Worm (Caenorhabditis elegans) whole organism, L2 larva: ENCODE results near the gene dolk-1.

Experiments used
- C34F6.9 ChIP-seq: fragments of 150-350 bp; optimal IDR thresholded peaks from 2 replicates; lab custom pipeline; 2014; ENCODE audit warnings: missing biosample characterization, missing genetic modification characterization
- F13H6.1 ChIP-seq: sonication (generic microtip); optimal IDR thresholded peaks from 2 replicates; lab custom pipeline; 2016; ENCODE audit warnings: missing genetic modification characterization, missing compliant biosample characterization
- aly-2 ChIP-seq: fragments of 150-350 bp; optimal IDR thresholded peaks from 2 replicates; lab custom pipeline; 2014; ENCODE audit warnings: missing biosample characterization, missing genetic modification characterization
- ama-1 ChIP-seq: fragments of 150-350 bp; optimal IDR thresholded peaks from 2 replicates; lab custom pipeline; 2018; ENCODE audit warnings: inconsistent platforms
- ceh-82 ChIP-seq: fragments of 150-350 bp; optimal IDR thresholded peaks from 2 replicates; lab custom pipeline; 2014; ENCODE audit warnings: missing biosample characterization, missing genetic modification characterization
- crh-2 ChIP-seq: sonication (generic microtip); optimal IDR thresholded peaks from 2 replicates; lab custom pipeline; 2017; ENCODE audit warnings: missing biosample characterization, missing genetic modification characterization
- dmd-4 ChIP-seq: sonication (generic microtip); optimal IDR thresholded peaks from 2 replicates; lab custom pipeline; 2017; ENCODE audit warnings: missing biosample characterization, missing genetic modification characterization
- egl-27 ChIP-seq: sonication (generic microtip); optimal IDR thresholded peaks from 3 replicates; lab custom pipeline; 2017; ENCODE audit warnings: missing biosample characterization, missing genetic modification reagents, missing genetic modification characterization
- elt-1 ChIP-seq: fragments of 150-350 bp; optimal IDR thresholded peaks from 2 replicates; lab custom pipeline; 2014; ENCODE audit warnings: missing biosample characterization, missing genetic modification characterization
- fos-1 ChIP-seq: fragments of 150-350 bp; optimal IDR thresholded peaks from 2 replicates; lab custom pipeline; 2014; ENCODE audit warnings: missing biosample characterization, missing genetic modification characterization
- gmeb-1 ChIP-seq: fragments of 150-350 bp; optimal IDR thresholded peaks from 2 replicates; lab custom pipeline; 2014; ENCODE audit warnings: missing biosample characterization, missing genetic modification characterization
- lin-11 ChIP-seq: fragments of 150-350 bp; sonication (generic microtip); optimal IDR thresholded peaks from 2 replicates; lab custom pipeline; 2014; ENCODE audit warnings: missing biosample characterization, missing genetic modification characterization, inconsistent platforms, mixed read lengths
- lin-13 ChIP-seq: fragments of 150-350 bp; optimal IDR thresholded peaks from 2 replicates; lab custom pipeline; 2014; ENCODE audit warnings: missing biosample characterization, missing genetic modification reagents, missing genetic modification characterization
- lin-39 ChIP-seq: fragments of 150-350 bp; optimal IDR thresholded peaks from 2 replicates; lab custom pipeline; 2014; ENCODE audit warnings: missing biosample characterization, missing genetic modification reagents, missing genetic modification characterization
- lsy-2 ChIP-seq, 2 experiments: fragments of 150-350 bp in 1 of 2; sonication (generic microtip) in 1 of 2; optimal IDR thresholded peaks; 2 replicates each; lab custom pipeline; 2014 to 2017; ENCODE audit warnings: missing biosample characterization in 2 of 2, missing genetic modification characterization in 2 of 2
- mbf-1 ChIP-seq: sonication (generic microtip); optimal IDR thresholded peaks from 2 replicates; lab custom pipeline; 2017; ENCODE audit warnings: missing biosample characterization, missing genetic modification characterization
- mdl-1 ChIP-seq, 2 experiments: fragments of 150-350 bp in 1 of 2; sonication (generic microtip) in 1 of 2; optimal IDR thresholded peaks; 2 replicates each; lab custom pipeline; 2017; ENCODE audit warnings: missing biosample characterization in 2 of 2, missing genetic modification characterization in 2 of 2
- nhr-10 ChIP-seq: sonication (generic microtip); optimal IDR thresholded peaks from 2 replicates; lab custom pipeline; 2017; ENCODE audit warnings: missing biosample characterization, missing genetic modification characterization
- nhr-11 ChIP-seq: fragments of 150-350 bp; optimal IDR thresholded peaks from 2 replicates; lab custom pipeline; 2014; ENCODE audit warnings: missing biosample characterization, missing genetic modification characterization
- nhr-12 ChIP-seq: fragments of 150-350 bp; optimal IDR thresholded peaks from 2 replicates; lab custom pipeline; 2014; ENCODE audit warnings: missing biosample characterization, missing genetic modification characterization
- nhr-21 ChIP-seq: fragments of 150-350 bp; optimal IDR thresholded peaks from 2 replicates; lab custom pipeline; 2014; ENCODE audit warnings: missing biosample characterization, missing genetic modification characterization
- nhr-25 ChIP-seq: fragments of 150-350 bp; sonication (generic microtip); optimal IDR thresholded peaks from 3 replicates; lab custom pipeline; 2014; ENCODE audit warnings: missing biosample characterization, missing genetic modification characterization
- nhr-77 ChIP-seq: fragments of 150-350 bp; optimal IDR thresholded peaks from 2 replicates; lab custom pipeline; 2014; ENCODE audit warnings: missing biosample characterization, missing genetic modification characterization
- peb-1 ChIP-seq: fragments of 150-350 bp; optimal IDR thresholded peaks from 2 replicates; lab custom pipeline; 2014; ENCODE audit warnings: missing biosample characterization, missing genetic modification characterization
- sem-4 ChIP-seq: fragments of 150-350 bp; optimal IDR thresholded peaks from 2 replicates; lab custom pipeline; 2014; ENCODE audit warnings: missing biosample characterization, missing genetic modification reagents, missing genetic modification characterization
- skn-1 ChIP-seq: sonication (generic microtip); optimal IDR thresholded peaks from 2 replicates; lab custom pipeline; 2017; ENCODE audit warnings: missing biosample characterization, missing genetic modification characterization
- sma-9 ChIP-seq, 2 experiments: fragments of 150-350 bp in 1 of 2; sonication (generic microtip) in 1 of 2; optimal IDR thresholded peaks; 2 replicates each; lab custom pipeline; 2014 to 2016; ENCODE audit warnings: missing genetic modification characterization in 2 of 2, mild to moderate bottlenecking in 1 of 2, missing biosample characterization in 1 of 2, missing compliant biosample characterization in 1 of 2, missing genetic modification reagents in 1 of 2, moderate library complexity in 1 of 2
- snpc-4 ChIP-seq: fragments of 150-350 bp; optimal IDR thresholded peaks from 2 replicates; lab custom pipeline; 2014; ENCODE audit warnings: missing biosample characterization, missing genetic modification characterization
- unc-39 ChIP-seq: fragments of 150-350 bp; optimal IDR thresholded peaks from 2 replicates; lab custom pipeline; 2014; ENCODE audit warnings: missing biosample characterization, missing genetic modification characterization
- unc-55 ChIP-seq: fragments of 150-350 bp; sonication (generic microtip); optimal IDR thresholded peaks from 3 replicates; lab custom pipeline; 2014; ENCODE audit warnings: missing biosample characterization, missing genetic modification reagents, missing genetic modification characterization
- unc-62 ChIP-seq: fragments of 150-350 bp; optimal IDR thresholded peaks from 2 replicates; lab custom pipeline; 2014; ENCODE audit warnings: missing biosample characterization, missing genetic modification reagents, missing genetic modification characterization
- ztf-4 ChIP-seq: fragments of 150-350 bp; optimal IDR thresholded peaks from 2 replicates; lab custom pipeline; 2014; ENCODE audit warnings: missing biosample characterization, missing genetic modification characterization

Gene dolk-1

ce11 chrIII:11918247-11918769 lies 15.1 kb downstream of the dolk-1 start, which contains the start of gene znf-593:
Gene znf-593 (minus strand): TSS chrIII:11918719.
- TF ChIP-seq mbf-1 (tag; lab: Kevin White, UChicago) (no peak), nhr-25 (tag; lab: Kevin White, UChicago) (peak; percentile 24), unc-55 (GFP tag; lab: Kevin White, UChicago) (peak; percentile 3), lsy-2 (tag; optimal IDR thresholded peaks at IDR 0.05; lab: Kevin White, UChicago) (peak in 1 of 2 experiments; percentile 34), sem-4 (tag; lab: Kevin White, UChicago) (peak; percentile 29)
- TF ChIP-seq, all 48 proteins: peak for 4

- TF ChIP-seq F13H6.1 (tag; lab: Kevin White, UChicago) (no peak), peb-1 (tag; lab: Kevin White, UChicago) (no peak), unc-62 (GFP tag; lab: Kevin White, UChicago) (no peak), ztf-4 (tag; lab: Kevin White, UChicago) (no peak), lin-39 (tag; lab: Kevin White, UChicago) (no peak), aly-2 (tag; lab: Kevin White, UChicago) (no peak), mdl-1 (tag; optimal IDR thresholded peaks at IDR 0.05; lab: Kevin White, UChicago) (no peak), nhr-21 (tag; lab: Kevin White, UChicago) (no peak), mbf-1 (tag; lab: Kevin White, UChicago) (no peak)
Measured at ce11 chrIII:11917525-11917924, 15.9 kb downstream of the dolk-1 start.

ce11 chrIII:11917090-11917489 lies 16.3 kb downstream of the dolk-1 start:
- TF ChIP-seq peb-1 (tag; lab: Kevin White, UChicago) (no peak), nhr-11 (tag; lab: Kevin White, UChicago) (no peak), ama-1 (lab: Kevin White, UChicago) (no peak), unc-39 (tag; lab: Kevin White, UChicago) (no peak), mdl-1 (tag; optimal IDR thresholded peaks at IDR 0.05; lab: Kevin White, UChicago) (no peak)

DNA sequence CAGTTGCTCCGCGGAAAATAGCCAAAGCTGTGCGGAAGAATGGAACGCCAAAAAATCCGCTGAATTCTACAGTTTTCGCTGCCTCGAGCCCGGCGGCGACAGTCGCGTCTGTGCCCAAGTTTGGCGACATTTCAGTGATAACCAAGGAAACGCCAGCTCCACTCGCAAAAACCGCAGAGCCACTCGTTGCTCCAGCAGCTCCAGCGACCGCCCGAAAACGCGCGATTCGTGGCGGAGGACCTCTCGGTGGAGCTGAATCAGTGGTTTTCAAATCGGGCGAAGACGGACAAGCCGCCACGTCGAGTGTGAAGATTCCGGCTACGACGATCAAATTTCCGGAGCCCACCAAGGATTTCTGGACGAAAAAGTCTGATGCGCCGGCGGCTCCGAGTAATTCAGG lies 17.2 kb downstream of the dolk-1 start:
- TF ChIP-seq aly-2 (tag; lab: Kevin White, UChicago) (no peak), dmd-4 (tag; lab: Kevin White, UChicago) (no peak), unc-55 (GFP tag; lab: Kevin White, UChicago) (no peak), ceh-82 (tag; lab: Kevin White, UChicago) (no peak), nhr-25 (tag; lab: Kevin White, UChicago) (no peak), lsy-2 (tag; optimal IDR thresholded peaks at IDR 0.05; lab: Kevin White, UChicago) (no peak), ztf-4 (tag; lab: Kevin White, UChicago) (no peak), nhr-10 (tag; lab: Kevin White, UChicago) (no peak), crh-2 (tag; lab: Kevin White, UChicago) (no peak), lin-11 (tag; lab: Kevin White, UChicago) (no peak), sma-9 (GFP tag; optimal IDR thresholded peaks at IDR 0.05; lab: Kevin White, UChicago) (no peak), sma-9 (tag; optimal IDR thresholded peaks at IDR 0.05; lab: Kevin White, UChicago) (no peak), egl-27 (tag; lab: Kevin White, UChicago) (no peak), nhr-77 (tag; lab: Kevin White, UChicago) (no peak), elt-1 (no peak), C34F6.9 (no peak)

DNA sequence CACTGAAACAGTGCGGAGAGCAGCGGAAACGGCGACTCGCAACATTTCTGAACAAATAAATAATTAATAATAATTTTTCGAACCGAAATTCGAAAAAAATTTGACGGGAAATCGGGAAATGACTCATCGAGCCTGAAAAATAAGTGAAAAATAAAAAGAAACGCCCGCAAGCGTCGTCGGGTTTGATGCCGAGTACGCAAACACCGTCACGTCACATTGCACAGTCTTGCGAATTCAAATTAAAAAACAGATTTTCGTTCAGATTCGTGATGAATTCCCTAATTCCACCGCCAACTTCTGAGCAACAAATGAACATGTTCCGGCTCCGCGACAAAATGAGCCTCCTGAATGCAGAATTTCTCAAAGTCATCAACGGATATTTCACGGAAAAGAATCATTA lies 17.8 kb downstream of the dolk-1 start, which contains the start of the genes ndab-1 and npp-16:
Gene ndab-1 (minus strand): TSS at position 47 of the 400 bp plus-strand sequence.
Gene npp-16 (plus strand): TSS at position 263 of the 400 bp plus-strand sequence.
- TF ChIP-seq lin-39 (tag; lab: Kevin White, UChicago) (no peak), fos-1 (tag; lab: Kevin White, UChicago) (peak; percentile 12), F13H6.1 (tag; lab: Kevin White, UChicago) (peak; percentile 11), mdl-1 (tag; optimal IDR thresholded peaks at IDR 0.05; lab: Kevin White, UChicago) (no peak), gmeb-1 (tag; lab: Kevin White, UChicago) (peak; percentile 49), nhr-12 (tag; lab: Kevin White, UChicago) (no peak), skn-1 (tag; lab: Kevin White, UChicago) (no peak), lin-13 (peak; percentile 27), unc-55 (GFP tag; lab: Kevin White, UChicago) (peak; percentile 56), C34F6.9 (peak; percentile 7), aly-2 (tag; lab: Kevin White, UChicago) (no peak), snpc-4 (tag; lab: Kevin White, UChicago) (no peak), lsy-2 (tag; optimal IDR thresholded peaks at IDR 0.05; lab: Kevin White, UChicago) (peak; percentile 41 to 55)
